Worm (Caenorhabditis elegans) whole organism, L4 larva: ENCODE measurements around the gene Y62E10A.24.

Experiments
- D1046.2 ChIP-seq: fragments of 200-800 bp; sonication (Bioruptor generic); IDR thresholded peaks from 2 replicates; pipeline ENCODE4 v1.3.6; 2022; ENCODE audit warnings: missing genetic modification characterization, missing compliant biosample characterization
- F44E2.7 ChIP-seq: fragments of 200-800 bp; sonication (Bioruptor generic); IDR thresholded peaks from 2 replicates; pipeline ENCODE4 v2.1.2; 2022; ENCODE audit warnings: missing genetic modification characterization, missing compliant biosample characterization
- F49E8.2 ChIP-seq: sonication (generic microtip); optimal IDR thresholded peaks from 2 replicates; lab custom pipeline; 2016; ENCODE audit warnings: missing compliant biosample characterization, mild to moderate bottlenecking, missing genetic modification characterization, borderline replicate concordance
- T26A8.4 ChIP-seq: fragments of 200-800 bp; sonication (Bioruptor generic); IDR thresholded peaks from 2 replicates; pipeline ENCODE4 v1.3.6; 2022; ENCODE audit warnings: missing genetic modification characterization, missing compliant biosample characterization
- Y105C5A.15 ChIP-seq: fragments of 200-800 bp; sonication (Bioruptor generic); IDR thresholded peaks from 2 replicates; pipeline ENCODE4 v1.3.6; 2022; ENCODE audit warnings: missing genetic modification characterization, missing compliant biosample characterization
- Y5F2A.4 ChIP-seq: fragments of 200-800 bp; sonication (Bioruptor generic); optimal IDR thresholded peaks from 2 replicates; lab custom pipeline; 2018; ENCODE audit warnings: mild to moderate bottlenecking, missing genetic modification characterization, missing compliant biosample characterization
- ZK546.5 ChIP-seq, 2 experiments: sonication (generic microtip); optimal IDR thresholded peaks; 2 replicates each; lab custom pipeline; 2017; ENCODE audit warnings: missing biosample characterization in 2 of 2, missing genetic modification characterization in 2 of 2
- aha-1 ChIP-seq: fragments of 150-350 bp; peaks from one replicate; lab custom pipeline; 2014; ENCODE audit warnings: missing biosample characterization, missing genetic modification characterization
- arid-1 ChIP-seq: fragments of 200-800 bp; sonication (Bioruptor generic); conservative IDR thresholded peaks from 2 replicates; pipeline ENCODE4 v1.3.6; 2022; ENCODE audit warnings: missing genetic modification reagents, missing genetic modification characterization, missing compliant biosample characterization
- ceh-20 ChIP-seq: fragments of 200-800 bp; sonication (Bioruptor generic); IDR thresholded peaks from 2 replicates; pipeline ENCODE4 v1.3.6; 2022; ENCODE audit warnings: missing genetic modification reagents, missing genetic modification characterization, missing compliant biosample characterization
- ceh-32 ChIP-seq: sonication (generic microtip); optimal IDR thresholded peaks from 2 replicates; lab custom pipeline; 2016; ENCODE audit warnings: mild to moderate bottlenecking, missing genetic modification characterization, missing compliant biosample characterization; ENCODE audit not compliant: poor library complexity
- ceh-82 ChIP-seq: sonication (generic microtip); optimal IDR thresholded peaks from 2 replicates; lab custom pipeline; 2017; ENCODE audit warnings: missing biosample characterization, missing genetic modification characterization
- ces-1 ChIP-seq: fragments of 150-350 bp; sonication (generic microtip); optimal IDR thresholded peaks from 4 replicates; lab custom pipeline; 2014; ENCODE audit warnings: missing biosample characterization, missing genetic modification reagents, missing genetic modification characterization
- cey-2 ChIP-seq: sonication (generic microtip); optimal IDR thresholded peaks from 3 replicates; lab custom pipeline; 2017; ENCODE audit warnings: missing genetic modification characterization, mild to moderate bottlenecking, missing compliant biosample characterization, antibody characterized with exemption, borderline replicate concordance; ENCODE audit not compliant: insufficient read depth
- ctbp-1 ChIP-seq: fragments of 200-800 bp; sonication (Bioruptor generic); IDR thresholded peaks from 2 replicates; pipeline ENCODE4 v1.3.6; 2022; ENCODE audit warnings: missing genetic modification reagents, missing genetic modification characterization, missing compliant biosample characterization
- dmd-6 ChIP-seq: fragments of 200-800 bp; sonication (Bioruptor generic); IDR thresholded peaks from 2 replicates; pipeline ENCODE4 v1.3.6; 2022; ENCODE audit warnings: missing genetic modification reagents, missing genetic modification characterization, missing compliant biosample characterization
- dpl-1 ChIP-seq: fragments of 150-350 bp; optimal IDR thresholded peaks from 2 replicates; lab custom pipeline; 2014; ENCODE audit warnings: missing biosample characterization, missing genetic modification reagents, missing genetic modification characterization
- fkh-10 ChIP-seq: fragments of 150-350 bp; optimal IDR thresholded peaks from 2 replicates; lab custom pipeline; 2014; ENCODE audit warnings: missing biosample characterization, missing genetic modification reagents, missing genetic modification characterization
- fos-1 ChIP-seq: fragments of 150-350 bp; optimal IDR thresholded peaks from 2 replicates; lab custom pipeline; 2014; ENCODE audit warnings: missing biosample characterization, missing genetic modification characterization
- hlh-30 ChIP-seq: sonication (generic microtip); optimal IDR thresholded peaks from 2 replicates; lab custom pipeline; 2017; ENCODE audit warnings: antibody characterized with exemption, mild to moderate bottlenecking, missing genetic modification characterization, missing compliant biosample characterization; ENCODE audit not compliant: insufficient read depth
- hmg-1.1 ChIP-seq: fragments of 200-800 bp; sonication (Bioruptor generic); IDR thresholded peaks from 2 replicates; pipeline ENCODE4 v1.3.6; 2022; ENCODE audit warnings: missing genetic modification reagents, missing genetic modification characterization, missing compliant biosample characterization
- jun-1 ChIP-seq: fragments of 150-350 bp; optimal IDR thresholded peaks from 2 replicates; lab custom pipeline; 2014; ENCODE audit warnings: missing biosample characterization, missing genetic modification reagents, missing genetic modification characterization
- lin-29 ChIP-seq: fragments of 200-800 bp; sonication (Bioruptor generic); IDR thresholded peaks from 2 replicates; pipeline ENCODE4 v1.3.6; 2022; ENCODE audit warnings: missing genetic modification reagents, missing genetic modification characterization, missing compliant biosample characterization
- lin-38 ChIP-seq: fragments of 200-800 bp; sonication (Bioruptor generic); IDR thresholded peaks from 2 replicates; pipeline ENCODE4 v1.3.6; 2022; ENCODE audit warnings: missing genetic modification reagents, missing genetic modification characterization, missing compliant biosample characterization
- lir-3 ChIP-seq: sonication (generic microtip); optimal IDR thresholded peaks from 2 replicates; lab custom pipeline; 2016; ENCODE audit warnings: mild to moderate bottlenecking, missing genetic modification characterization, missing compliant biosample characterization
- madf-5 ChIP-seq, 2 experiments: fragments of 200-800 bp; sonication (Bioruptor generic); IDR thresholded peaks; 2 replicates each; pipeline ENCODE4 v1.3.6; 2022; ENCODE audit warnings: missing compliant biosample characterization in 2 of 2, missing genetic modification characterization in 2 of 2
- madf-9 ChIP-seq: fragments of 200-800 bp; sonication (Bioruptor generic); conservative IDR thresholded peaks from 2 replicates; pipeline ENCODE4 v1.3.6; 2022; ENCODE audit warnings: missing genetic modification reagents, missing genetic modification characterization, missing compliant biosample characterization
- mdl-1 ChIP-seq, 2 experiments: fragments of 150-350 bp in 1 of 2; sonication (generic microtip) in 1 of 2; optimal IDR thresholded peaks; 2 replicates each; lab custom pipeline; 2014 to 2017; ENCODE audit warnings: missing biosample characterization in 2 of 2, missing genetic modification characterization in 2 of 2
- mes-2 ChIP-seq: sonication (generic microtip); optimal IDR thresholded peaks from 2 replicates; lab custom pipeline; 2016; ENCODE audit warnings: missing genotype, mild to moderate bottlenecking, missing genetic modification characterization, missing compliant biosample characterization; ENCODE audit not compliant: poor library complexity, severe bottlenecking
- mxl-2 ChIP-seq: fragments of 200-800 bp; sonication (Bioruptor generic); conservative IDR thresholded peaks from 2 replicates; pipeline ENCODE4 v1.3.6; 2022; ENCODE audit warnings: missing genetic modification reagents, missing genetic modification characterization, missing compliant biosample characterization
- mxl-3 ChIP-seq: fragments of 200-800 bp; sonication (Bioruptor generic); optimal IDR thresholded peaks from 2 replicates; lab custom pipeline; 2018; ENCODE audit warnings: mild to moderate bottlenecking, missing genetic modification characterization, missing compliant biosample characterization
- nhr-10 ChIP-seq: fragments of 150-350 bp; optimal IDR thresholded peaks from 2 replicates; lab custom pipeline; 2014; ENCODE audit warnings: missing biosample characterization, missing genetic modification characterization
- nhr-102 ChIP-seq: sonication (generic microtip); optimal IDR thresholded peaks from 2 replicates; lab custom pipeline; 2016; ENCODE audit warnings: mild to moderate bottlenecking, missing genetic modification characterization, moderate library complexity, missing compliant biosample characterization
- nhr-41 ChIP-seq: fragments of 200-800 bp; sonication (Bioruptor generic); IDR thresholded peaks from 2 replicates; pipeline ENCODE4 v1.3.6; 2022; ENCODE audit warnings: missing genetic modification reagents, missing genetic modification characterization, missing compliant biosample characterization
- nhr-6 ChIP-seq: fragments of 150-350 bp; optimal IDR thresholded peaks from 2 replicates; lab custom pipeline; 2014; ENCODE audit warnings: missing biosample characterization, missing genetic modification characterization
- nhr-76 ChIP-seq: fragments of 150-350 bp; optimal IDR thresholded peaks from 2 replicates; lab custom pipeline; 2014; ENCODE audit warnings: missing biosample characterization, missing genetic modification characterization
- saeg-2 ChIP-seq: fragments of 200-800 bp; sonication (Bioruptor generic); IDR thresholded peaks from 2 replicates; pipeline ENCODE4 v1.3.6; 2022; ENCODE audit warnings: missing genetic modification reagents, missing genetic modification characterization, missing compliant biosample characterization
- set-16 ChIP-seq: fragments of 200-800 bp; sonication (Bioruptor generic); IDR thresholded peaks from 2 replicates; pipeline ENCODE4 v1.3.6; 2022; ENCODE audit warnings: missing genetic modification reagents, missing genetic modification characterization, missing compliant biosample characterization
- skn-1 ChIP-seq: fragments of 150-350 bp; optimal IDR thresholded peaks from 2 replicates; lab custom pipeline; 2014; ENCODE audit warnings: missing biosample characterization, missing genetic modification characterization
- snpc-4 ChIP-seq: fragments of 150-350 bp; optimal IDR thresholded peaks from 2 replicates; lab custom pipeline; 2014; ENCODE audit warnings: missing biosample characterization, missing genetic modification characterization
- spr-1 ChIP-seq: sonication (generic microtip); optimal IDR thresholded peaks from 2 replicates; lab custom pipeline; 2016; ENCODE audit warnings: mild to moderate bottlenecking, missing genetic modification characterization, missing compliant biosample characterization
- spr-3 ChIP-seq: fragments of 200-800 bp; sonication (Bioruptor generic); optimal IDR thresholded peaks from 2 replicates; lab custom pipeline; 2018; ENCODE audit warnings: mild to moderate bottlenecking, missing genetic modification characterization, missing compliant biosample characterization
- tra-1 ChIP-seq: fragments of 200-800 bp; sonication (Bioruptor generic); IDR thresholded peaks from 2 replicates; pipeline ENCODE4 v1.3.6; 2022; ENCODE audit warnings: missing genetic modification reagents, missing genetic modification characterization, missing compliant biosample characterization
- unc-130 ChIP-seq: sonication (generic microtip); optimal IDR thresholded peaks from 2 replicates; lab custom pipeline; 2016; ENCODE audit warnings: missing genetic modification reagents, missing genetic modification characterization, missing compliant biosample characterization
- unc-39 ChIP-seq: sonication (generic microtip); optimal IDR thresholded peaks from 2 replicates; lab custom pipeline; 2017; ENCODE audit warnings: missing biosample characterization, missing genetic modification characterization
- zip-11 ChIP-seq: fragments of 200-800 bp; sonication (Bioruptor generic); IDR thresholded peaks from 2 replicates; pipeline ENCODE4 v1.3.6; 2022; ENCODE audit warnings: missing genetic modification characterization, missing compliant biosample characterization

Gene Y62E10A.24

DNA sequence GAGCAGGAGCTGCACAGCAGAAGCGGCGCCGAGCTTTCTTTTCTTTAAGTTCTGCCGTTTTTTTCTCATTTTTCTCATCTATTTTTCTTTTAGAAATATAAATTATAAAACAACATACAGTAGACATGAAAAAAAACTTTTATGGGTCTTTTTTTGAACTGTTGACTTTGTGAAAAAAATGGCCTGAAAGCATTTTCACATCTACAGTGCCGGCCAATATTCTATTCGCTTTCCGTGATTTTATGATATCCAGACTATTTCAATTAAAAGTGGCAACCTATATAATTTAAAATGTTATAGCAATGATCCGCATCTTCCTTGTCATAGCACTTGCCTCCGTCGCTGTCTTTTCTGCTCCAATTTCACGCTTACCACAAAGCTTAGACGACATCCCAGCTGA is 42.5 kb upstream of the Y62E10A.24 start, which contains the start of gene far-6:
TSS of gene far-6 (plus strand) at position 301 of the 400 bp plus-strand sequence.
- no peak for TF ChIP-seq F49E8.2 (tag; lab: Kevin White, UChicago)
- no peak for TF ChIP-seq ceh-20 (GFP tag; lab: Robert Waterston, UW)
- no peak for TF ChIP-seq lin-38 (GFP tag; lab: Robert Waterston, UW)
- no peak for TF ChIP-seq mdl-1 (tag; optimal IDR thresholded peaks at IDR 0.05; lab: Kevin White, UChicago)
- no peak for TF ChIP-seq ctbp-1 (GFP tag; lab: Robert Waterston, UW)
- no peak for TF ChIP-seq ZK546.5 (tag; optimal IDR thresholded peaks at IDR 0.05; lab: Kevin White, UChicago)
- TF ChIP-seq spr-3 (GFP tag; lab: Kevin White, UChicago), result no peak
- no peak for TF ChIP-seq fos-1 (tag; lab: Kevin White, UChicago)
- TF ChIP-seq jun-1 (tag; lab: Kevin White, UChicago), result no peak
- TF ChIP-seq dpl-1 (GFP tag; lab: Kevin White, UChicago), result no peak
- no peak for TF ChIP-seq hlh-30 (tag; lab: Kevin White, UChicago)
- no peak for TF ChIP-seq nhr-6 (tag; lab: Kevin White, UChicago)
- TF ChIP-seq lir-3, result no peak
- TF ChIP-seq mxl-2 (GFP tag; lab: Robert Waterston, UW), result no peak

DNA sequence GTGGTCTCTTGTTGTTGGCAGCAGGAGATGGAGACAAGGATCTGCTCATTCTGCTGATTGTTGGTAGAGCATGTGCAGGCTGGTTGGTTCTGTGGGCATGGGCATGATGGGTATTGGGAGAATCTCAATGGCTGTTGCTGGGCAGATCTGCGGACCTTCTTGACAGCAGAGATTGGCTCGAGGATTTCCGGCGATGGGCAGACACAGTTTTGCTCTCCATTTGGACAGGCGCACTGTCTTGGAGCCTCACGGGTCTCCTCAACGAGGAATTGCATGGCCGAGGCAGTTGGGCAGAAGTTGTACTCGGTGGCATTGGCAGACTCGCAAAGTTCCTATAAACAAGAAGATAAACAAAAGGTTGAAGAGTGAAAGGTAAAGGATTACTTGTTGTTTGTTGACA is 40.0 kb upstream of the Y62E10A.24 start:
- no peak for TF ChIP-seq madf-5 (GFP tag; IDR thresholded peaks at IDR 0.05; lab: Robert Waterston, UW)
- no peak for TF ChIP-seq nhr-10 (tag; lab: Kevin White, UChicago)
- TF ChIP-seq mxl-3, result peak; percentile 12
- peak; percentile 57 for TF ChIP-seq set-16
- 0 out of 2 replicates have a peak, but pooled peaks have one; percentile 18 for TF ChIP-seq hmg-1.1 (GFP tag; lab: Robert Waterston, UW)

DNA sequence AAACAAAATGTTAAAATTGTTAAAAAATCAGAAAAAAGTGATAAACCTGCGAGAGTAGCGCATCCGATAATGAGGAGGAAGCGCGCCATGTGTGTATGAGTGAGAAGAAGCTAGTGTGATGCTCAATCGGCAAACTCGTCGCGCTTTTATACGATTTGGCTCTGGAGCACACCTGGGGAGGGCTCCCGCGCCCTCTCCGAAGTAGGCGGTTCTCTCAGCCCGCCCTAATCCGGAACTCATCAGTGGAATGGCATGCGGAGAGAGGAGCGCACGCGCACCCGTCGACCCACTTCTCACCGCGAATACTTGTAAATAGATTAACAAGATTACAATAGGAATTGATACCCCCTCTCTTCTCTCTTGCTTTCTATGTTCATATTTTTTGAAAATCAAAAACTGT is 39.2 kb upstream of the Y62E10A.24 start, which contains the start of gene pqn-74:
TSS of gene pqn-74 (minus strand) at position 122 of the 400 bp plus-strand sequence.
- TF ChIP-seq cey-2, result no peak
- TF ChIP-seq set-16, result peak; percentile 85

DNA sequence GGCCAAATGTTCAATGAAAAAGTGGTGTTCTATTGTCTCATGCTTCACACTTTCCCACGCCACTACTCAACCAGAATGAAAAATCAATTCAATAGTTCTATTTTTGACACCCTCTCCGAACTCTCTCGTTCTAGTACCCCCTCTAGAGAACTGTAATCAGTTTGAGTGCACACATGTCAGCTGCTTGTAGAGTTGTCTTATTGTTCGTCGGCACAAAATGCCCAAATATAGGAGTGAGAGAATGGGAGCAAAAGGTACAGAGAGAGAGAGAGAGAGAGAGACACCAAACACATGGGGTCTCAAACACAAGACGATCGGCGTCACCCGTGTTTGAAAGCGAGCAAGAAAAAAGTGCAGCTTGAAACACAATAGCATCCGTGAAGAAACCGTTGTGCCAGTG is 36.2 kb upstream of the Y62E10A.24 start:
- peak; percentile 53 for TF ChIP-seq dmd-6 (GFP tag; lab: Robert Waterston, UW)
- TF ChIP-seq spr-1, result no peak
- peak; percentile 28 for TF ChIP-seq T26A8.4
- TF ChIP-seq ces-1, result no peak
- no peak for TF ChIP-seq lin-29 (GFP tag; lab: Robert Waterston, UW)
- no peak for TF ChIP-seq fos-1 (tag; lab: Kevin White, UChicago)
- TF ChIP-seq mes-2 (tag; lab: Kevin White, UChicago), result no peak
- no peak for TF ChIP-seq ceh-32 (tag; lab: Kevin White, UChicago)
- TF ChIP-seq fkh-10 (GFP tag; lab: Kevin White, UChicago), result no peak
- TF ChIP-seq zip-11 (GFP tag; lab: Robert Waterston, UW), result no peak
- TF ChIP-seq tra-1 (GFP tag; lab: Robert Waterston, UW), result no peak
- no peak for TF ChIP-seq unc-130 (GFP tag; lab: Kevin White, UChicago)
- no peak for TF ChIP-seq ceh-82 (tag; lab: Kevin White, UChicago)
- TF ChIP-seq nhr-41, result no peak
- TF ChIP-seq F44E2.7 (GFP tag; lab: Robert Waterston, UW), result no peak
- TF ChIP-seq hlh-30 (tag; lab: Kevin White, UChicago), result peak; percentile 48
- no peak for TF ChIP-seq snpc-4 (tag; lab: Kevin White, UChicago)
- no peak for TF ChIP-seq nhr-76 (tag; lab: Kevin White, UChicago)
- no peak for TF ChIP-seq Y5F2A.4 (GFP tag; lab: Kevin White, UChicago)
- no peak for TF ChIP-seq nhr-6 (tag; lab: Kevin White, UChicago)
- no peak for TF ChIP-seq saeg-2 (GFP tag; lab: Robert Waterston, UW)
- TF ChIP-seq arid-1 (GFP tag; lab: Robert Waterston, UW), result no peak
- no peak for TF ChIP-seq unc-39 (tag; lab: Kevin White, UChicago)
- no peak for TF ChIP-seq nhr-102
- no peak for TF ChIP-seq D1046.2 (GFP tag; lab: Robert Waterston, UW)
- no peak for TF ChIP-seq Y105C5A.15 (GFP tag; lab: Robert Waterston, UW)
- TF ChIP-seq skn-1 (tag; lab: Kevin White, UChicago), result no peak
- no peak for TF ChIP-seq madf-9
- TF ChIP-seq F49E8.2 (tag; lab: Kevin White, UChicago), result no peak
- TF ChIP-seq aha-1 (tag; lab: Kevin White, UChicago), result no peak
